Fruit fly (Drosophila melanogaster) S2 (cell line): ENCODE measurements around the gene CG33285.

Source experiments
- CG8478 ChIP-seq: fragments of >200 bp; optimal IDR thresholded peaks from 2 replicates; lab custom pipeline; 2018
- CTCF ChIP-seq, 2 experiments: fragments of >200 bp; optimal IDR thresholded peaks; 2 replicates each; lab custom pipeline; 2018

DNA sequence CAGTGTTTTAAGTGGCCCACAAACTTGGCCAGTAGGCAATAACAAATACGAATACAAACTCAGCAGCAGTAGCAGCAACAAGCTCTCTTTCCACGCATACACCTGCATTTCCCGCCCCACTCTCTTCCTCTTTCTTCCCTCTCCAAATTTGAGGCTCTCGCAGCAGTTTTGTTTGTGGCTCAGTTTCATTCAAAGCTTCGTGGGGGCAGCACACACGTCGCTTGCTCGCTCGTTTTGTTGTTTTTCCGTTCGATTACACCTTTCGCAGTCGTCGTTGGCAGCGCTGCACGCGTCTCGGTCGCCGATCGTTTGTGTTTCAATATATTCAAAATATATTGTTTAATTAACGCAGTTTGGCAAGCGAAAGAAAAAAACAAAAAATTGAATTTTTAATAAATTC, 30.1 kb downstream of the CG33285 start:
- TF ChIP-seq CG8478 (lab: Kevin White, UChicago) (no peak), CTCF (optimal IDR thresholded peaks at IDR 0.05; lab: Kevin White, UChicago) (no peak)
